Fruit fly (Drosophila melanogaster) Kc167 (cell line): ENCODE measurements around the gene CG2839.

Experiments
- Sin3A ChIP-seq: fragments of >200 bp; optimal IDR thresholded peaks from 2 replicates; lab custom pipeline; 2018; ENCODE audit warnings: missing external identifiers
- insv ChIP-seq: fragments of >200 bp; optimal IDR thresholded peaks from 3 replicates; lab custom pipeline; 2018; ENCODE audit warnings: missing external identifiers
- psq ChIP-seq: fragments of >200 bp; optimal IDR thresholded peaks from 2 replicates; lab custom pipeline; 2017; ENCODE audit warnings: missing external identifiers
- ttk ChIP-seq: sonication (Bioruptor generic); optimal IDR thresholded peaks from 2 replicates; lab custom pipeline; 2017; ENCODE audit warnings: missing external identifiers

DNA sequence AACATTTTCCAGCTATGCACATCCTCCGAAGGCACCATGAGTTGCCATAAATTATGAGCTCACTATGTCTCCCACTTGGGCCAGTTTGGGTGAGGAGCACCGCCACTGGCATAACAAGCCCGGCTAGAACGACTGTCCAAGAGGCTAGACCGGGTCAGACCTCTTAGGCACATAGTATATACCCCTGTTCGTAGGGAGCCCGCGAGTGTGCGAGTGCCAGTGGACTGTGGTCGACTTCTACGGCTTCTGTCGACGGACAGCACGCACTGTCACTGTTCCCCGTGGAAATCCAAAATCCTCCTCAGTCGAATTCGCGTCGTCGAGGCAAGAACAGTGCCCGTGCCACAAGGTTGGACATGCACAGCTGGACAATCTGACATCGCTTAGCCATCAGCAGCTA is 48.3 kb upstream of the CG2839 start, which contains the start of gene Pph13:
- TF ChIP-seq psq (lab: Kevin White, UChicago) = no peak
- TF ChIP-seq insv (lab: Kevin White, UChicago) = no peak
- no peak for TF ChIP-seq ttk (lab: Kevin White, UChicago)
- no peak for TF ChIP-seq Sin3A (lab: Kevin White, UChicago)
